Worm (Caenorhabditis elegans) whole organism, dauer: ENCODE data around the gene srbc-78.

ENCODE experiments used
- unc-62 ChIP-seq: sonication (generic microtip); optimal IDR thresholded peaks from 2 replicates; lab custom pipeline; 2017; ENCODE audit warnings: missing biosample characterization, missing genetic modification reagents, missing genetic modification characterization

Gene srbc-78

ce11 chrV:20493271-20494231 lies 4.5 kb upstream of the srbc-78 start, which contains the start of gene B0250.5:
Gene B0250.5, plus strand, starts transcription at chrV:20493924.
- TF ChIP-seq unc-62 (GFP tag; lab: Kevin White, UChicago), result no peak

ce11 chrV:20492385-20492784 lies 3.4 kb upstream of the srbc-78 start, which contains the start of gene srbc-79:
Gene srbc-79, minus strand, starts transcription at chrV:20492485.
- TF ChIP-seq unc-62 (GFP tag; lab: Kevin White, UChicago), result no peak

ce11 chrV:20486549-20486948 lies 2.5 kb downstream of the srbc-78 start:
- TF ChIP-seq unc-62 (GFP tag; lab: Kevin White, UChicago), result no peak

ce11 chrV:20485285-20485684 lies 3.7 kb downstream of the srbc-78 start, which contains the start of gene dhcr-7:
Gene dhcr-7, minus strand, starts transcription at chrV:20485385.
- no peak for TF ChIP-seq unc-62 (GFP tag; lab: Kevin White, UChicago)

- no peak for TF ChIP-seq unc-62 (GFP tag; lab: Kevin White, UChicago)
These were observed 8.2 kb downstream of the srbc-78 start for ce11 chrV:20480790-20481189.

ce11 chrV:20479013-20479739 lies 9.8 kb downstream of the srbc-78 start, which contains the start of the genes calf-1 and rpl-2:
Gene calf-1, minus strand, starts transcription at chrV:20479089.
Gene rpl-2, plus strand, starts transcription at chrV:20479689.
- no peak for TF ChIP-seq unc-62 (GFP tag; lab: Kevin White, UChicago)

- TF ChIP-seq unc-62 (GFP tag; lab: Kevin White, UChicago), result no peak
These were observed 12.0 kb downstream of the srbc-78 start for ce11 chrV:20476981-20477380.

ce11 chrV:20476514-20476913 lies 12.5 kb downstream of the srbc-78 start:
- TF ChIP-seq unc-62 (GFP tag; lab: Kevin White, UChicago), result no peak

- TF ChIP-seq unc-62 (GFP tag; lab: Kevin White, UChicago), result no peak
These were observed 13.2 kb downstream of the srbc-78 start, which contains the start of gene B0250.7 for ce11 chrV:20475830-20476229. Gene B0250.7, minus strand, starts transcription at chrV:20476061.

- no peak for TF ChIP-seq unc-62 (GFP tag; lab: Kevin White, UChicago)
These were observed 14.0 kb downstream of the srbc-78 start for ce11 chrV:20475029-20475428.

ce11 chrV:20470385-20470784 lies 18.6 kb downstream of the srbc-78 start, which contains the start of gene B0250.8:
Gene B0250.8, minus strand, starts transcription at chrV:20470485.
- TF ChIP-seq unc-62 (GFP tag; lab: Kevin White, UChicago), result no peak

- no peak for TF ChIP-seq unc-62 (GFP tag; lab: Kevin White, UChicago)
These were observed 24.2 kb downstream of the srbc-78 start for ce11 chrV:20464778-20465177.

- TF ChIP-seq unc-62 (GFP tag; lab: Kevin White, UChicago), result no peak
These were observed 28.2 kb downstream of the srbc-78 start, which contains the start of gene B0250.18 for ce11 chrV:20460808-20461207. Gene B0250.18, minus strand, starts transcription at chrV:20460908.

- TF ChIP-seq unc-62 (GFP tag; lab: Kevin White, UChicago), result no peak
These were observed 31.8 kb downstream of the srbc-78 start for ce11 chrV:20457155-20457554.

ce11 chrV:20455637-20456036 lies 33.4 kb downstream of the srbc-78 start:
- no peak for TF ChIP-seq unc-62 (GFP tag; lab: Kevin White, UChicago)

ce11 chrV:20453811-20454210 lies 35.2 kb downstream of the srbc-78 start, which contains the start of gene srd-70:
Gene srd-70, plus strand, starts transcription at chrV:20454111.
- no peak for TF ChIP-seq unc-62 (GFP tag; lab: Kevin White, UChicago)
